Worm (Caenorhabditis elegans): ENCODE measurements around the gene sptl-2.

DNA sequence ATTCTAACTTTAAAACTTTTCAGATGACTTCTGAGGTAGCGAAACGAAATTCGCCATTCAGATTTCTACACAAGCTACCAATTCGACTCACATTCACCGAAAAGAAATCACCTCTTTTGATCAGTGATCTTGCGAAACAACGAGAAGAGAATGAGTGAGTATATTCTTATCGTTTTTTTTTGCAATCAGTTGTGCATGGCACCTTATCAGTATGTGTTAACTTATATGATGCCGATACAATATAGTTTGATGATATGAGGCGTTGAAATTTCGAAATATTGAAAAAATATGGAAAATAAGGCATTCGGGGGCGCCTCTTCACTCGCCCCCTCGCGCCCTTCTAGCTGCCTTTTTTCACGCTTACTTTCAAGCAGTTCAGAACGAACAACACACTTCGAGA, 917 bp downstream of the sptl-2 start:
- no peak for TF ChIP-seq cog-1 (tag; optimal IDR thresholded peaks at IDR 0.05)
- no peak for TF ChIP-seq flt-1 (GFP tag; IDR thresholded peaks at IDR 0.05)
- no peak for TF ChIP-seq klf-2 (GFP tag; conservative IDR thresholded peaks at IDR 0.05)
- TF ChIP-seq tab-1 (GFP tag; IDR thresholded peaks at IDR 0.05), result no peak
- TF ChIP-seq ztf-29 (GFP tag; IDR thresholded peaks at IDR 0.05), result no peak
- TF ChIP-seq T22C8.4 (GFP tag; IDR thresholded peaks at IDR 0.05), result no peak

Data from whole organism, midembryonic.